Fruit fly (Drosophila melanogaster) whole organism, embryonic: ENCODE measurements around the gene CG10348.

Experiments used
- Aef1 ChIP-seq: fragments of 200-800 bp; sonication (Bioruptor generic); IDR thresholded peaks from 3 replicates; pipeline ENCODE4 v1.3.6; 2022; ENCODE audit warnings: missing biosample characterization, missing genetic modification characterization
- BtbVII ChIP-seq: fragments of 200-800 bp; sonication (Bioruptor generic); optimal IDR thresholded peaks from 3 replicates; lab custom pipeline; 2017; ENCODE audit warnings: missing biosample characterization, mild to moderate bottlenecking, missing genetic modification characterization
- CG10959 ChIP-seq: fragments of 200-800 bp; sonication (Bioruptor generic); IDR thresholded peaks from 2 replicates; pipeline ENCODE4 v1.3.6; 2022; ENCODE audit warnings: missing biosample characterization, missing genetic modification characterization
- CG12391 ChIP-seq: fragments of 200-800 bp; sonication (Bioruptor generic); optimal IDR thresholded peaks from 3 replicates; lab custom pipeline; 2018; ENCODE audit warnings: missing biosample characterization, mild to moderate bottlenecking, missing genetic modification characterization, moderate library complexity
- CG12769 ChIP-seq: fragments of 200-800 bp; sonication (Bioruptor generic); optimal IDR thresholded peaks from 2 replicates; lab custom pipeline; 2019; ENCODE audit warnings: missing biosample characterization, mild to moderate bottlenecking, missing genetic modification characterization, moderate library complexity
- CG15479 ChIP-seq: fragments of 200-800 bp; sonication (Bioruptor generic); optimal IDR thresholded peaks from 3 replicates; lab custom pipeline; 2019; ENCODE audit warnings: missing biosample characterization, mild to moderate bottlenecking, missing genetic modification characterization, moderate library complexity
- CG17186 ChIP-seq: fragments of 200-800 bp; sonication (Bioruptor generic); optimal IDR thresholded peaks from 3 replicates; lab custom pipeline; 2017; ENCODE audit warnings: missing biosample characterization, missing genetic modification reagents, missing genetic modification characterization
- CG1832 ChIP-seq: fragments of 200-800 bp; sonication (Bioruptor generic); optimal IDR thresholded peaks from 2 replicates; lab custom pipeline; 2017; ENCODE audit warnings: missing biosample characterization, mild to moderate bottlenecking, missing genetic modification characterization, inconsistent platforms
- CG18764 ChIP-seq: fragments of 200-800 bp; sonication (Bioruptor generic); optimal IDR thresholded peaks from 3 replicates; lab custom pipeline; 2016; ENCODE audit warnings: missing biosample characterization, missing genetic modification characterization
- CG2202 ChIP-seq: fragments of 200-800 bp; sonication (Bioruptor generic); optimal IDR thresholded peaks from 2 replicates; lab custom pipeline; 2018; ENCODE audit warnings: missing biosample characterization, mild to moderate bottlenecking, missing genetic modification characterization
- CG32767 ChIP-seq: fragments of 200-800 bp; sonication (Bioruptor generic); IDR thresholded peaks from 2 replicates; pipeline ENCODE4 v1.3.6; 2022; ENCODE audit warnings: missing biosample characterization, missing genetic modification characterization
- CG34376 ChIP-seq: fragments of 200-800 bp; sonication (Bioruptor generic); optimal IDR thresholded peaks from 2 replicates; lab custom pipeline; 2018; ENCODE audit warnings: missing biosample characterization, mild to moderate bottlenecking, missing genetic modification characterization
- CG5953 ChIP-seq: fragments of 200-800 bp; sonication (Bioruptor generic); IDR thresholded peaks from 2 replicates; pipeline ENCODE4 v1.3.6; 2022; ENCODE audit warnings: missing biosample characterization, missing genetic modification characterization
- CG7357 ChIP-seq: fragments of 200-800 bp; sonication (Bioruptor generic); IDR thresholded peaks from 3 replicates; pipeline ENCODE4 v1.3.6; 2022; ENCODE audit warnings: missing biosample characterization, missing genetic modification characterization
- CG7928 ChIP-seq: fragments of 200-800 bp; sonication (Bioruptor generic); optimal IDR thresholded peaks from 2 replicates; lab custom pipeline; 2017; ENCODE audit warnings: missing biosample characterization, mild to moderate bottlenecking, missing genetic modification characterization
- CG8359 ChIP-seq: fragments of 200-800 bp; sonication (Bioruptor generic); optimal IDR thresholded peaks from 2 replicates; lab custom pipeline; 2017; ENCODE audit warnings: missing biosample characterization, mild to moderate bottlenecking, missing genetic modification characterization, borderline replicate concordance
- CoRest ChIP-seq: fragments of 200-800 bp; sonication (Bioruptor generic); optimal IDR thresholded peaks from 3 replicates; lab custom pipeline; 2018; ENCODE audit warnings: missing biosample characterization, mild to moderate bottlenecking, missing genetic modification characterization, moderate library complexity
- Dbx ChIP-seq: fragments of 200-800 bp; sonication (Bioruptor generic); IDR thresholded peaks from 3 replicates; pipeline ENCODE4 v1.3.6; 2022; ENCODE audit warnings: missing biosample characterization, missing genetic modification characterization
- Dll ChIP-seq: fragments of 200-800 bp; sonication (Bioruptor generic); IDR thresholded peaks from 4 replicates; pipeline ENCODE4 v1.3.6; 2022; ENCODE audit warnings: missing biosample characterization, missing genetic modification characterization; ENCODE audit not compliant: partially characterized antibody
- H15 ChIP-seq: fragments of 200-800 bp; sonication (Bioruptor generic); IDR thresholded peaks from 3 replicates; pipeline ENCODE4 v1.3.6; 2022; ENCODE audit warnings: missing biosample characterization, missing genetic modification characterization
- Hand ChIP-seq: fragments of 200-800 bp; sonication (Bioruptor generic); optimal IDR thresholded peaks from 2 replicates; lab custom pipeline; 2017; ENCODE audit warnings: mild to moderate bottlenecking, missing biosample characterization, missing genetic modification reagents, missing genetic modification characterization
- NFAT ChIP-seq: fragments of 200-800 bp; sonication (Bioruptor generic); IDR thresholded peaks from 2 replicates; pipeline ENCODE4 v1.3.6; 2022; ENCODE audit warnings: missing biosample characterization, missing genetic modification characterization
- Nf-YA ChIP-seq: fragments of 200-800 bp; sonication (Bioruptor generic); IDR thresholded peaks from 2 replicates; pipeline ENCODE4 v1.3.6; 2022; ENCODE audit warnings: missing biosample characterization, missing genetic modification characterization
- PHDP ChIP-seq: fragments of 200-800 bp; sonication (Bioruptor generic); optimal IDR thresholded peaks from 3 replicates; lab custom pipeline; 2018; ENCODE audit warnings: missing biosample characterization, mild to moderate bottlenecking, missing genetic modification characterization, moderate library complexity
- Poxn ChIP-seq: fragments of 200-800 bp; sonication (Bioruptor generic); IDR thresholded peaks from 2 replicates; pipeline ENCODE4 v1.3.6; 2022; ENCODE audit warnings: missing biosample characterization, missing genetic modification characterization
- abd-A ChIP-seq: fragments of 200-800 bp; sonication (Bioruptor generic); optimal IDR thresholded peaks from 3 replicates; lab custom pipeline; 2019; ENCODE audit warnings: missing biosample characterization, mild to moderate bottlenecking, missing genetic modification characterization, moderate library complexity
- amos ChIP-seq: fragments of 200-800 bp; sonication (Bioruptor generic); IDR thresholded peaks from 2 replicates; pipeline ENCODE4 v1.3.6; 2022; ENCODE audit warnings: missing biosample characterization, missing genetic modification characterization; ENCODE audit not compliant: partially characterized antibody
- ara ChIP-seq: fragments of 200-800 bp; sonication (Bioruptor generic); IDR thresholded peaks from 2 replicates; pipeline ENCODE4 v1.3.6; 2022; ENCODE audit warnings: missing biosample characterization, missing genetic modification characterization
- btn ChIP-seq: fragments of 200-800 bp; sonication (Bioruptor generic); optimal IDR thresholded peaks from 2 replicates; lab custom pipeline; 2016; ENCODE audit warnings: missing biosample characterization, missing genetic modification characterization
- cg ChIP-seq: fragments of 200-800 bp; sonication (Bioruptor generic); optimal IDR thresholded peaks from 3 replicates; lab custom pipeline; 2019; ENCODE audit warnings: missing biosample characterization, mild to moderate bottlenecking, missing genetic modification characterization, moderate library complexity
- disco-r ChIP-seq: fragments of 200-800 bp; sonication (Bioruptor generic); optimal IDR thresholded peaks from 2 replicates; lab custom pipeline; 2016; ENCODE audit warnings: missing biosample characterization, missing genetic modification characterization
- ftz-f1 ChIP-seq: fragments of 200-800 bp; sonication (Bioruptor generic); optimal IDR thresholded peaks from 2 replicates; lab custom pipeline; 2016; ENCODE audit warnings: missing biosample characterization, missing genetic modification characterization
- inv ChIP-seq: fragments of 200-800 bp; sonication (Bioruptor generic); IDR thresholded peaks from 2 replicates; pipeline ENCODE4 v1.3.6; 2022; ENCODE audit warnings: missing biosample characterization, missing genetic modification characterization; ENCODE audit not compliant: partially characterized antibody
- ken ChIP-seq: fragments of 200-800 bp; sonication (Bioruptor generic); IDR thresholded peaks from 3 replicates; pipeline ENCODE4 v1.3.6; 2022; ENCODE audit warnings: missing biosample characterization, missing genetic modification characterization
- mirr ChIP-seq: fragments of 200-800 bp; sonication (Bioruptor generic); optimal IDR thresholded peaks from 3 replicates; lab custom pipeline; 2018; ENCODE audit warnings: missing biosample characterization, mild to moderate bottlenecking, missing genetic modification characterization
- nau ChIP-seq: fragments of 200-800 bp; sonication (Bioruptor generic); optimal IDR thresholded peaks from 3 replicates; lab custom pipeline; 2017; ENCODE audit warnings: missing biosample characterization, mild to moderate bottlenecking, missing genetic modification characterization, missing genetic modification reagents
- oc ChIP-seq: fragments of 200-800 bp; sonication (Bioruptor generic); optimal IDR thresholded peaks from 2 replicates; lab custom pipeline; 2018; ENCODE audit warnings: missing biosample characterization, mild to moderate bottlenecking, missing genetic modification characterization, moderate library complexity
- odd ChIP-seq: fragments of 200-800 bp; sonication (Bioruptor generic); optimal IDR thresholded peaks from 2 replicates; lab custom pipeline; 2017; ENCODE audit warnings: missing biosample characterization, mild to moderate bottlenecking, missing genetic modification characterization
- pho ChIP-seq: fragments of 200-800 bp; sonication (Bioruptor generic); optimal IDR thresholded peaks from 2 replicates; lab custom pipeline; 2016; ENCODE audit warnings: missing biosample characterization, missing genetic modification characterization
- phol ChIP-seq: fragments of 200-800 bp; sonication (Bioruptor generic); optimal IDR thresholded peaks from 3 replicates; lab custom pipeline; 2018; ENCODE audit warnings: missing biosample characterization, mild to moderate bottlenecking, missing genetic modification characterization, moderate library complexity
- row ChIP-seq: fragments of 200-800 bp; sonication (Bioruptor generic); IDR thresholded peaks from 3 replicates; pipeline ENCODE4 v1.3.6; 2022; ENCODE audit warnings: missing biosample characterization, missing genetic modification characterization
- schlank ChIP-seq: fragments of 200-800 bp; sonication (Bioruptor generic); optimal IDR thresholded peaks from 2 replicates; lab custom pipeline; 2018; ENCODE audit warnings: missing biosample characterization, mild to moderate bottlenecking, missing genetic modification characterization
- scrt ChIP-seq: fragments of 200-800 bp; sonication (Bioruptor generic); optimal IDR thresholded peaks from 2 replicates; lab custom pipeline; 2018; ENCODE audit warnings: missing biosample characterization, mild to moderate bottlenecking, missing genetic modification characterization, moderate library complexity
- slbo ChIP-seq: fragments of 200-800 bp; sonication (Bioruptor generic); IDR thresholded peaks from 2 replicates; pipeline ENCODE4 v1.3.6; 2022; ENCODE audit warnings: missing biosample characterization, missing genetic modification characterization
- sna ChIP-seq: fragments of 200-800 bp; sonication (Bioruptor generic); IDR thresholded peaks from 2 replicates; pipeline ENCODE4 v1.3.6; 2022; ENCODE audit warnings: missing biosample characterization, missing genetic modification characterization; ENCODE audit not compliant: partially characterized antibody
- tin ChIP-seq: fragments of 200-800 bp; sonication (Bioruptor generic); optimal IDR thresholded peaks from 3 replicates; lab custom pipeline; 2016; ENCODE audit warnings: missing biosample characterization, missing genetic modification characterization
- trh ChIP-seq: fragments of 200-800 bp; sonication (Bioruptor generic); optimal IDR thresholded peaks from 2 replicates; lab custom pipeline; 2016; ENCODE audit warnings: missing biosample characterization, missing genetic modification characterization
- vfl ChIP-seq: fragments of 200-800 bp; sonication (Bioruptor generic); optimal IDR thresholded peaks from 2 replicates; lab custom pipeline; 2016; ENCODE audit warnings: missing biosample characterization, missing genetic modification characterization
- wor ChIP-seq: fragments of 200-800 bp; sonication (Bioruptor generic); IDR thresholded peaks from 2 replicates; pipeline ENCODE4 v1.3.6; 2022; ENCODE audit warnings: missing biosample characterization, missing genetic modification characterization
- zen2 ChIP-seq: fragments of 200-800 bp; sonication (Bioruptor generic); IDR thresholded peaks from 3 replicates; pipeline ENCODE4 v1.3.6; 2022; ENCODE audit warnings: missing biosample characterization, missing genetic modification characterization; ENCODE audit not compliant: partially characterized antibody

The CG10348 gene

dm6 chr2L:18705617-18706046 is 26.7 kb downstream of the CG10348 start, which contains the start of gene Jwa (continued):
- peak; percentile 99 for TF ChIP-seq row (GFP tag; lab: Robert Waterston, UW)
- TF ChIP-seq vfl (GFP tag; lab: Kevin White, UChicago): peak; percentile 98
- TF ChIP-seq Dbx: peak; percentile 95
- peak; percentile 100 for TF ChIP-seq Dll (GFP tag; lab: Robert Waterston, UW)
- peak; percentile 91 for TF ChIP-seq Aef1 (GFP tag; lab: Robert Waterston, UW)
- no peak for TF ChIP-seq abd-A
- TF ChIP-seq NFAT: peak; percentile 92
- peak; percentile 81 for TF ChIP-seq CG7357
- no peak for TF ChIP-seq nau (GFP tag; lab: Kevin White, UChicago)
- TF ChIP-seq Nf-YA (GFP tag; lab: Robert Waterston, UW): peak; percentile 67
- TF ChIP-seq slbo (GFP tag; lab: Robert Waterston, UW): peak; percentile 98
- peak; percentile 93 for TF ChIP-seq CoRest (tag; lab: Kevin White, UChicago)
- TF ChIP-seq oc: no peak
- peak; percentile 91 for TF ChIP-seq CG2202 (tag; lab: Kevin White, UChicago)
- peak; percentile 96 for TF ChIP-seq tin
- TF ChIP-seq scrt (GFP tag; lab: Kevin White, UChicago): peak; percentile 57
- TF ChIP-seq odd (GFP tag; lab: Kevin White, UChicago): peak; percentile 57
- TF ChIP-seq mirr (GFP tag; lab: Kevin White, UChicago): peak; percentile 38
- peak; percentile 93 for TF ChIP-seq pho (GFP tag; lab: Kevin White, UChicago)
- peak; percentile 44 for TF ChIP-seq CG7928 (GFP tag; lab: Kevin White, UChicago)
- peak; percentile 82 for TF ChIP-seq Hand (GFP tag; lab: Kevin White, UChicago)
- TF ChIP-seq ken (GFP tag; lab: Robert Waterston, UW): peak; percentile 95
- peak; percentile 59 for TF ChIP-seq ftz-f1 (GFP tag; lab: Kevin White, UChicago)
- TF ChIP-seq CG10959: peak; percentile 82
- TF ChIP-seq disco-r: peak; percentile 73
- peak; percentile 98 for TF ChIP-seq CG12391 (tag; lab: Kevin White, UChicago)
- TF ChIP-seq ara (GFP tag; lab: Robert Waterston, UW): peak; percentile 84
- peak; percentile 85 for TF ChIP-seq CG32767 (GFP tag; lab: Robert Waterston, UW)
- TF ChIP-seq PHDP (tag; lab: Kevin White, UChicago): peak; percentile 95
- peak; percentile 72 for TF ChIP-seq schlank (tag; lab: Kevin White, UChicago)
- TF ChIP-seq trh (GFP tag; lab: Kevin White, UChicago): peak; percentile 76
- peak; percentile 100 for TF ChIP-seq sna (GFP tag; lab: Robert Waterston, UW)
- no peak for TF ChIP-seq BtbVII
- peak; percentile 87 for TF ChIP-seq CG34376 (GFP tag; lab: Kevin White, UChicago)
- TF ChIP-seq cg (GFP tag; lab: Kevin White, UChicago): no peak
- peak; percentile 10 for TF ChIP-seq CG8359 (GFP tag; lab: Kevin White, UChicago)
- TF ChIP-seq amos (GFP tag; lab: Robert Waterston, UW): peak; percentile 97
- peak; percentile 84 for TF ChIP-seq CG12769 (tag; lab: Kevin White, UChicago)
- peak; percentile 78 for TF ChIP-seq CG18764 (GFP tag; lab: Kevin White, UChicago)
- TF ChIP-seq inv (GFP tag; lab: Robert Waterston, UW): peak; percentile 100
- TF ChIP-seq phol (tag; lab: Kevin White, UChicago): peak; percentile 87
- no peak for TF ChIP-seq CG15479
- TF ChIP-seq CG17186 (GFP tag; lab: Kevin White, UChicago): peak; percentile 36
- TF ChIP-seq CG1832 (GFP tag; lab: Kevin White, UChicago): no peak
- TF ChIP-seq wor (GFP tag; lab: Robert Waterston, UW): peak; percentile 80
- peak; percentile 31 for TF ChIP-seq btn (GFP tag; lab: Kevin White, UChicago)
- TF ChIP-seq CG5953: peak; percentile 95
- peak; percentile 83 for TF ChIP-seq Poxn (GFP tag; lab: Robert Waterston, UW)
- peak; percentile 88 for TF ChIP-seq H15 (GFP tag; lab: Robert Waterston, UW)
- TF ChIP-seq zen2 (GFP tag; lab: Robert Waterston, UW): peak; percentile 98; the same call in 2 of the 3 replicates
